Worm (Caenorhabditis elegans): ENCODE measurements around the gene srx-9.

- TF ChIP-seq pag-3 (tag; optimal IDR thresholded peaks at IDR 0.05; ENCODE audit: borderline replicate concordance), result no peak
- no peak for TF ChIP-seq nhr-11 (tag; optimal IDR thresholded peaks at IDR 0.05)
- no peak for TF ChIP-seq unc-86 (tag; optimal IDR thresholded peaks at IDR 0.05)
- no peak for TF ChIP-seq pqm-1 (tag; optimal IDR thresholded peaks at IDR 0.05)
- no peak for TF ChIP-seq ceh-19 (GFP tag; optimal IDR thresholded peaks at IDR 0.05)
- no peak for TF ChIP-seq unc-3 (GFP tag; conservative IDR thresholded peaks at IDR 0.05)
- TF ChIP-seq unc-3 (tag; optimal IDR thresholded peaks at IDR 0.05), result no peak
- no peak for TF ChIP-seq hlh-8 (tag; optimal IDR thresholded peaks at IDR 0.05)
- TF ChIP-seq dmd-4 (tag; optimal IDR thresholded peaks at IDR 0.05; ENCODE audit: borderline replicate concordance), result no peak
- TF ChIP-seq tbx-7 (tag; optimal IDR thresholded peaks at IDR 0.05), result no peak
- TF ChIP-seq fkh-10 (GFP tag; optimal IDR thresholded peaks at IDR 0.05), result no peak
- TF ChIP-seq mec-3 (tag; optimal IDR thresholded peaks at IDR 0.05; ENCODE audit: borderline replicate concordance), result no peak
- no peak for TF ChIP-seq ceh-22 (tag; optimal IDR thresholded peaks at IDR 0.05)
- TF ChIP-seq elt-2 (tag; optimal IDR thresholded peaks at IDR 0.05), result no peak
Observed at ce11 chrV:7408520-7408919, 13.3 kb upstream of the srx-9 start, which contains the start of gene srt-6.
